Worm (Caenorhabditis elegans): ENCODE results near the gene tut-2.

tut-2 gene

ce11 chrV:10657959-10658358 is at the start of gene tut-2:
tut-2 (plus strand) TSS chrV:10658235.
- TF ChIP-seq ceh-82 (tag; optimal IDR thresholded peaks at IDR 0.05) (no peak), nhr-11 (tag; optimal IDR thresholded peaks at IDR 0.05) (no peak), nfya-1 (tag; optimal IDR thresholded peaks at IDR 0.05; ENCODE audit: insufficient read depth) (peak; percentile 35), nhr-25 (tag; optimal IDR thresholded peaks at IDR 0.05) (no peak), egl-27 (tag; optimal IDR thresholded peaks at IDR 0.05) (no peak)

ce11 chrV:10615496-10615895 is 42.5 kb upstream of the tut-2 start, which contains the start of gene H09F14.1:
H09F14.1 (minus strand) TSS chrV:10615596.
- TF ChIP-seq jun-1 (tag; optimal IDR thresholded peaks at IDR 0.05) (no peak), ztf-4 (tag; optimal IDR thresholded peaks at IDR 0.05) (no peak), fos-1 (tag; optimal IDR thresholded peaks at IDR 0.05) (no peak), nfya-1 (tag; optimal IDR thresholded peaks at IDR 0.05; ENCODE audit: insufficient read depth) (no peak), egl-5 (tag; optimal IDR thresholded peaks at IDR 0.05) (no peak), ceh-28 (tag; optimal IDR thresholded peaks at IDR 0.05) (no peak), mml-1 (tag; optimal IDR thresholded peaks at IDR 0.05) (no peak), nhr-11 (tag; optimal IDR thresholded peaks at IDR 0.05) (no peak), elt-1 (tag; optimal IDR thresholded peaks at IDR 0.05) (no peak), aly-2 (tag; optimal IDR thresholded peaks at IDR 0.05) (no peak), nhr-76 (tag; optimal IDR thresholded peaks at IDR 0.05) (no peak), fkh-2 (tag; optimal IDR thresholded peaks at IDR 0.05) (no peak), nhr-23 (tag; optimal IDR thresholded peaks at IDR 0.05) (no peak), fkh-10 (GFP tag; optimal IDR thresholded peaks at IDR 0.05) (no peak), elt-3 (tag; optimal IDR thresholded peaks at IDR 0.05) (no peak), egl-27 (tag; optimal IDR thresholded peaks at IDR 0.05) (no peak), ama-1 (optimal IDR thresholded peaks at IDR 0.05) (no peak), tbx-2 (tag; optimal IDR thresholded peaks at IDR 0.05) (no peak), nhr-43 (tag; optimal IDR thresholded peaks at IDR 0.05; ENCODE audit: poor library complexity, severe bottlenecking) (no peak), nhr-77 (tag; optimal IDR thresholded peaks at IDR 0.05) (no peak)

ce11 chrV:10630497-10630896 is 27.5 kb upstream of the tut-2 start:
- TF ChIP-seq ceh-9 (tag; optimal IDR thresholded peaks at IDR 0.05) (no peak), lin-15B (tag; optimal IDR thresholded peaks at IDR 0.05) (no peak), tbx-2 (tag; optimal IDR thresholded peaks at IDR 0.05) (no peak), snpc-4 (tag; optimal IDR thresholded peaks at IDR 0.05) (no peak), unc-39 (tag; optimal IDR thresholded peaks at IDR 0.05) (no peak), skn-1 (tag; optimal IDR thresholded peaks at IDR 0.05) (no peak), elt-2 (tag; optimal IDR thresholded peaks at IDR 0.05) (no peak), nhr-28 (tag; optimal IDR thresholded peaks at IDR 0.05) (no peak), lsy-12 (tag; optimal IDR thresholded peaks at IDR 0.05) (no peak), pqm-1 (tag; optimal IDR thresholded peaks at IDR 0.05) (no peak), fos-1 (tag; optimal IDR thresholded peaks at IDR 0.05) (no peak), lin-39 (tag; optimal IDR thresholded peaks at IDR 0.05) (no peak), unc-62 (GFP tag; optimal IDR thresholded peaks at IDR 0.05) (no peak), nhr-23 (tag; optimal IDR thresholded peaks at IDR 0.05) (no peak), ceh-28 (tag; optimal IDR thresholded peaks at IDR 0.05) (no peak)

- no peak for TF ChIP-seq nhr-25 (tag; optimal IDR thresholded peaks at IDR 0.05)
- TF ChIP-seq ceh-82 (tag; optimal IDR thresholded peaks at IDR 0.05), result no peak
- no peak for TF ChIP-seq lin-39 (tag; optimal IDR thresholded peaks at IDR 0.05)
- TF ChIP-seq nfya-1 (tag; optimal IDR thresholded peaks at IDR 0.05; ENCODE audit: insufficient read depth), result peak; percentile 21
Measured at ce11 chrV:10632758-10633157, 25.3 kb upstream of the tut-2 start, which contains the start of gene mab-23. mab-23 (plus strand) TSS chrV:10633058.

- no peak for TF ChIP-seq elt-3 (tag; optimal IDR thresholded peaks at IDR 0.05)
- no peak for TF ChIP-seq lin-39 (tag; optimal IDR thresholded peaks at IDR 0.05)
- TF ChIP-seq ZK546.5 (tag; optimal IDR thresholded peaks at IDR 0.05), result no peak
- no peak for TF ChIP-seq unc-39 (tag; optimal IDR thresholded peaks at IDR 0.05)
- TF ChIP-seq ama-1 (optimal IDR thresholded peaks at IDR 0.05), result no peak
- TF ChIP-seq nhr-11 (tag; optimal IDR thresholded peaks at IDR 0.05), result no peak
- TF ChIP-seq lin-15B (tag; optimal IDR thresholded peaks at IDR 0.05), result no peak
- TF ChIP-seq daf-12 (tag; optimal IDR thresholded peaks at IDR 0.05), result no peak
- no peak for TF ChIP-seq nhr-43 (tag; optimal IDR thresholded peaks at IDR 0.05; ENCODE audit: poor library complexity, severe bottlenecking)
- TF ChIP-seq ceh-82 (tag; optimal IDR thresholded peaks at IDR 0.05), result no peak
- TF ChIP-seq nhr-23 (tag; optimal IDR thresholded peaks at IDR 0.05), result no peak
- TF ChIP-seq nhr-77 (tag; optimal IDR thresholded peaks at IDR 0.05), result no peak
- TF ChIP-seq elt-1 (tag; optimal IDR thresholded peaks at IDR 0.05), result no peak
- no peak for TF ChIP-seq hmg-11 (tag; optimal IDR thresholded peaks at IDR 0.05)
- no peak for TF ChIP-seq nhr-28 (tag; optimal IDR thresholded peaks at IDR 0.05)
Measured at ce11 chrV:10635722-10636121, 22.3 kb upstream of the tut-2 start, which contains the start of gene kvs-2. kvs-2 (plus strand) TSS chrV:10636022.
